Fruit fly (Drosophila melanogaster): ENCODE measurements around the gene Mitofilin.

dm6 chr3R:22031738-22032137 lies 8.6 kb upstream of the Mitofilin start, which contains the start of gene CG13409:
- TF ChIP-seq EcR (GFP tag; optimal IDR thresholded peaks at IDR 0.05), result no peak
- no peak for TF ChIP-seq CG34367 (tag; optimal IDR thresholded peaks at IDR 0.05)
- no peak for TF ChIP-seq CG17806 (tag; optimal IDR thresholded peaks at IDR 0.05)
- no peak for TF ChIP-seq Pif1A (GFP tag; optimal IDR thresholded peaks at IDR 0.05)
- no peak for TF ChIP-seq fd96Ca (GFP tag; IDR thresholded peaks at IDR 0.05)

All from whole organism, pupa.